Worm (Caenorhabditis elegans) whole organism, L3 larva: ENCODE results near the gene pms-2.

Source experiments
- R02D3.7 ChIP-seq: fragments of 150-350 bp; optimal IDR thresholded peaks from 2 replicates; lab custom pipeline; 2014; ENCODE audit warnings: missing biosample characterization, missing genetic modification characterization
- ZK546.5 ChIP-seq: sonication (generic microtip); optimal IDR thresholded peaks from 2 replicates; lab custom pipeline; 2017; ENCODE audit warnings: missing biosample characterization, missing genetic modification characterization
- aly-2 ChIP-seq: fragments of 150-350 bp; optimal IDR thresholded peaks from 2 replicates; lab custom pipeline; 2014; ENCODE audit warnings: missing biosample characterization, missing genetic modification characterization
- ceh-28 ChIP-seq: fragments of 150-350 bp; optimal IDR thresholded peaks from 2 replicates; lab custom pipeline; 2014; ENCODE audit warnings: missing biosample characterization, missing genetic modification reagents, missing genetic modification characterization
- ceh-82 ChIP-seq: fragments of 150-350 bp; optimal IDR thresholded peaks from 2 replicates; lab custom pipeline; 2014; ENCODE audit warnings: missing biosample characterization, missing genetic modification characterization
- ceh-9 ChIP-seq: sonication (generic microtip); optimal IDR thresholded peaks from 2 replicates; lab custom pipeline; 2018; ENCODE audit warnings: missing biosample characterization, missing genetic modification characterization
- daf-12 ChIP-seq: fragments of 150-350 bp; optimal IDR thresholded peaks from 2 replicates; lab custom pipeline; 2014; ENCODE audit warnings: missing biosample characterization, missing genetic modification reagents, missing genetic modification characterization
- egl-27 ChIP-seq: sonication (generic microtip); optimal IDR thresholded peaks from 4 replicates; lab custom pipeline; 2017; ENCODE audit warnings: missing biosample characterization, missing genetic modification reagents, missing genetic modification characterization
- egl-5 ChIP-seq: fragments of 150-350 bp; optimal IDR thresholded peaks from 2 replicates; lab custom pipeline; 2017; ENCODE audit warnings: missing biosample characterization, missing genetic modification reagents, missing genetic modification characterization, inconsistent platforms
- elt-1 ChIP-seq: fragments of 150-350 bp; optimal IDR thresholded peaks from 2 replicates; lab custom pipeline; 2014; ENCODE audit warnings: missing biosample characterization, missing genetic modification characterization
- elt-2 ChIP-seq: sonication (generic microtip); optimal IDR thresholded peaks from 2 replicates; lab custom pipeline; 2016; ENCODE audit warnings: missing genetic modification reagents, mild to moderate bottlenecking, missing genetic modification characterization, missing compliant biosample characterization
- eor-1 ChIP-seq, 2 experiments: fragments of 150-350 bp; optimal IDR thresholded peaks; 2 replicates each; lab custom pipeline; 2014 to 2018; ENCODE audit warnings: missing biosample characterization in 2 of 2, missing genetic modification characterization in 2 of 2
- fkh-10 ChIP-seq: sonication (generic microtip); optimal IDR thresholded peaks from 2 replicates; lab custom pipeline; 2017; ENCODE audit warnings: missing biosample characterization, missing genetic modification reagents, missing genetic modification characterization
- fkh-2 ChIP-seq: fragments of 150-350 bp; optimal IDR thresholded peaks from 2 replicates; lab custom pipeline; 2014; ENCODE audit warnings: missing biosample characterization, missing genetic modification reagents, missing genetic modification characterization
- fos-1 ChIP-seq: fragments of 150-350 bp; optimal IDR thresholded peaks from 2 replicates; lab custom pipeline; 2014; ENCODE audit warnings: missing biosample characterization, missing genetic modification characterization
- lin-15B ChIP-seq: fragments of 150-350 bp; optimal IDR thresholded peaks from 2 replicates; lab custom pipeline; 2014; ENCODE audit warnings: missing biosample characterization, missing genetic modification characterization
- lin-39 ChIP-seq: fragments of 150-350 bp; optimal IDR thresholded peaks from 2 replicates; lab custom pipeline; 2018; ENCODE audit warnings: missing biosample characterization, missing genetic modification reagents, missing genetic modification characterization
- mdl-1 ChIP-seq: fragments of 150-350 bp; optimal IDR thresholded peaks from 2 replicates; lab custom pipeline; 2014; ENCODE audit warnings: missing biosample characterization, missing genetic modification characterization
- mml-1 ChIP-seq: fragments of 150-350 bp; sonication (generic microtip); optimal IDR thresholded peaks from 3 replicates; lab custom pipeline; 2014; ENCODE audit warnings: missing biosample characterization, missing genetic modification characterization
- nfya-1 ChIP-seq: sonication (generic microtip); optimal IDR thresholded peaks from 2 replicates; lab custom pipeline; 2017; ENCODE audit warnings: missing genetic modification characterization, mild to moderate bottlenecking, missing compliant biosample characterization, antibody characterized with exemption, moderate library complexity; ENCODE audit not compliant: insufficient read depth
- nhr-11 ChIP-seq: fragments of 150-350 bp; optimal IDR thresholded peaks from 2 replicates; lab custom pipeline; 2014; ENCODE audit warnings: missing biosample characterization, missing genetic modification characterization
- nhr-23 ChIP-seq: fragments of 150-350 bp; optimal IDR thresholded peaks from 2 replicates; lab custom pipeline; 2014; ENCODE audit warnings: missing biosample characterization, missing genetic modification reagents, missing genetic modification characterization
- nhr-237 ChIP-seq: fragments of 150-350 bp; optimal IDR thresholded peaks from 2 replicates; lab custom pipeline; 2014; ENCODE audit warnings: missing biosample characterization, missing genetic modification characterization
- nhr-25 ChIP-seq: sonication (generic microtip); optimal IDR thresholded peaks from 2 replicates; lab custom pipeline; 2017; ENCODE audit warnings: missing biosample characterization, missing genetic modification characterization
- nhr-43 ChIP-seq: sonication (generic microtip); optimal IDR thresholded peaks from 2 replicates; lab custom pipeline; 2016; ENCODE audit warnings: mild to moderate bottlenecking, missing genetic modification characterization, missing compliant biosample characterization; ENCODE audit not compliant: poor library complexity, severe bottlenecking
- nhr-67 ChIP-seq: fragments of 150-350 bp; optimal IDR thresholded peaks from 2 replicates; lab custom pipeline; 2014; ENCODE audit warnings: missing biosample characterization, missing genetic modification characterization
- nhr-76 ChIP-seq: fragments of 150-350 bp; sonication (generic microtip); optimal IDR thresholded peaks from 5 replicates; lab custom pipeline; 2014; ENCODE audit warnings: missing biosample characterization, missing genetic modification characterization
- nhr-77 ChIP-seq: fragments of 150-350 bp; optimal IDR thresholded peaks from 2 replicates; lab custom pipeline; 2014; ENCODE audit warnings: missing biosample characterization, missing genetic modification characterization
- pha-4 ChIP-seq: fragments of 150-350 bp; optimal IDR thresholded peaks from 2 replicates; lab custom pipeline; 2014; ENCODE audit warnings: missing biosample characterization, missing genetic modification reagents, missing genetic modification characterization
- pqm-1 ChIP-seq: fragments of 150-350 bp; optimal IDR thresholded peaks from 2 replicates; lab custom pipeline; 2017; ENCODE audit warnings: missing biosample characterization, missing genetic modification characterization, inconsistent platforms
- sea-2 ChIP-seq: fragments of 150-350 bp; sonication (generic microtip); optimal IDR thresholded peaks from 4 replicates; lab custom pipeline; 2014; ENCODE audit warnings: missing biosample characterization, missing genetic modification reagents, missing genetic modification characterization
- skn-1 ChIP-seq: fragments of 150-350 bp; optimal IDR thresholded peaks from 2 replicates; lab custom pipeline; 2014; ENCODE audit warnings: missing biosample characterization, missing genetic modification characterization
- unc-39 ChIP-seq: sonication (generic microtip); optimal IDR thresholded peaks from 4 replicates; lab custom pipeline; 2017; ENCODE audit warnings: missing biosample characterization, missing genetic modification characterization
- unc-62 ChIP-seq: fragments of 150-350 bp; sonication (generic microtip); optimal IDR thresholded peaks from 4 replicates; lab custom pipeline; 2014; ENCODE audit warnings: missing biosample characterization, missing genetic modification reagents, missing genetic modification characterization
- zag-1 ChIP-seq: fragments of 150-350 bp; optimal IDR thresholded peaks from 2 replicates; lab custom pipeline; 2014; ENCODE audit warnings: missing biosample characterization, missing genetic modification characterization
- ztf-11 ChIP-seq: fragments of 150-350 bp; optimal IDR thresholded peaks from 2 replicates; lab custom pipeline; 2014; ENCODE audit warnings: missing biosample characterization, missing genetic modification characterization
- ztf-4 ChIP-seq: fragments of 150-350 bp; optimal IDR thresholded peaks from 2 replicates; lab custom pipeline; 2014; ENCODE audit warnings: missing biosample characterization, missing genetic modification characterization

pms-2 gene

DNA sequence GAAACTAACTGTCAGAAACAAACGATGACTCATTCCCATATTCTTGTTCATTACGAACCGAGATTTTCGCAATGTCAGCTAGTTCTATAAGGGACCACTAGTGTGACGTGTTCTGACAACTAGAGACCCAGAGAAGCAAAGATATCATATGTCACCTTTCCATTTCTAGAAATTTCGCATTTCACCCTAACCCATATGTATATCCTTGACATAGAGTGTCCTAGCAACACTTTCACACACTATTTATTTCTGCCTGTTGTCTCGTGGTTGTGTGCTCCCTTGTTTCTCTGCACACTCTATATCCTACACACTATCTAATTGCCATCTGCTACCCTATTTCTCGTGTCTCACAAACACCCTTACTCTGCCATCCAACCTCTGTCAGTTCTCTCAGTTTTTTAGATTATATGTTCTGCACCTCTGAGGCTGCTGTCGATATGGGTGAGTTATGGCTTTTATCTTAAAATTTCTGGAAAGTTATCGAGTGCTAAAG, 21.4 kb downstream of the pms-2 start, which contains the start of the genes F38B7.17 and F38B7.3 (continued):
- TF ChIP-seq fkh-2 (tag; lab: Kevin White, UChicago): no peak
- no peak for TF ChIP-seq fos-1 (tag; lab: Kevin White, UChicago)
- no peak for TF ChIP-seq unc-62
- peak; percentile 75 for TF ChIP-seq mdl-1
- TF ChIP-seq sea-2 (GFP tag; lab: Kevin White, UChicago): no peak
- TF ChIP-seq ztf-4 (tag; lab: Kevin White, UChicago): no peak
- TF ChIP-seq lin-39 (tag; lab: Kevin White, UChicago): peak; percentile 18
- no peak for TF ChIP-seq aly-2 (tag; lab: Kevin White, UChicago)
- TF ChIP-seq R02D3.7 (tag; lab: Kevin White, UChicago): no peak
- TF ChIP-seq nhr-237 (tag; lab: Kevin White, UChicago): no peak
- peak; percentile 68 for TF ChIP-seq nfya-1 (tag; lab: Kevin White, UChicago)
- no peak for TF ChIP-seq ceh-9 (tag; lab: Kevin White, UChicago)
- TF ChIP-seq nhr-76: no peak
- TF ChIP-seq nhr-77: no peak
- peak; percentile 1 for TF ChIP-seq skn-1
- no peak for TF ChIP-seq daf-12 (tag; lab: Kevin White, UChicago)

ce11 chrV:11546795-11547194, 23.6 kb downstream of the pms-2 start, which contains the start of gene F38B7.11:
F38B7.11 (plus strand) TSS chrV:11547095.
- TF ChIP-seq unc-39: no peak
- TF ChIP-seq aly-2 (tag; lab: Kevin White, UChicago): no peak
- no peak for TF ChIP-seq ZK546.5
- TF ChIP-seq pha-4: no peak
- TF ChIP-seq nhr-25: no peak
- no peak for TF ChIP-seq lin-15B (tag; lab: Kevin White, UChicago)
- TF ChIP-seq fkh-2 (tag; lab: Kevin White, UChicago): no peak
- TF ChIP-seq skn-1: no peak
- TF ChIP-seq elt-2 (tag; lab: Kevin White, UChicago): no peak
- no peak for TF ChIP-seq egl-27
- no peak for TF ChIP-seq zag-1 (tag; lab: Kevin White, UChicago)
- TF ChIP-seq ceh-28: no peak
- TF ChIP-seq nhr-67 (tag; lab: Kevin White, UChicago): no peak
- no peak for TF ChIP-seq eor-1 (tag; optimal IDR thresholded peaks at IDR 0.05; lab: Kevin White, UChicago)

ce11 chrV:11545227-11545626, 25.2 kb downstream of the pms-2 start, which contains the start of gene F38B7.10:
F38B7.10 (plus strand) TSS chrV:11545527.
- no peak for TF ChIP-seq elt-2 (tag; lab: Kevin White, UChicago)
- TF ChIP-seq fos-1 (tag; lab: Kevin White, UChicago): no peak
- no peak for TF ChIP-seq fkh-10 (GFP tag; lab: Kevin White, UChicago)
- no peak for TF ChIP-seq ztf-11 (tag; lab: Kevin White, UChicago)
- TF ChIP-seq ceh-82 (tag; lab: Kevin White, UChicago): no peak
- no peak for TF ChIP-seq unc-62
- no peak for TF ChIP-seq nhr-76
- TF ChIP-seq egl-5: no peak
- TF ChIP-seq nhr-237 (tag; lab: Kevin White, UChicago): no peak
- no peak for TF ChIP-seq nhr-43
- TF ChIP-seq egl-27: no peak

- TF ChIP-seq nhr-43 (peak; percentile 68), nhr-237 (tag; lab: Kevin White, UChicago) (no peak), egl-27 (peak; percentile 28), elt-1 (tag; lab: Kevin White, UChicago) (peak; percentile 29), unc-39 (no peak), nhr-25 (peak; percentile 76), sea-2 (GFP tag; lab: Kevin White, UChicago) (no peak), nfya-1 (tag; lab: Kevin White, UChicago) (peak; percentile 11), nhr-11 (tag; lab: Kevin White, UChicago) (no peak), nhr-23 (peak; percentile 72)
These were observed 26.8 kb downstream of the pms-2 start, which contains the start of gene F38B7.2 for ce11 chrV:11543564-11543963. F38B7.2 (plus strand) TSS chrV:11543963.

ce11 chrV:11541284-11541683, 29.1 kb downstream of the pms-2 start:
- TF ChIP-seq ZK546.5: no peak
- no peak for TF ChIP-seq fkh-2 (tag; lab: Kevin White, UChicago)
- TF ChIP-seq daf-12 (tag; lab: Kevin White, UChicago): no peak
- no peak for TF ChIP-seq egl-5
- no peak for TF ChIP-seq lin-39 (tag; lab: Kevin White, UChicago)
- TF ChIP-seq pqm-1 (tag; lab: Kevin White, UChicago): no peak
- TF ChIP-seq lin-15B (tag; lab: Kevin White, UChicago): no peak
- no peak for TF ChIP-seq zag-1 (tag; lab: Kevin White, UChicago)
- TF ChIP-seq mdl-1: no peak
- no peak for TF ChIP-seq mml-1 (tag; lab: Kevin White, UChicago)
- no peak for TF ChIP-seq elt-2 (tag; lab: Kevin White, UChicago)
- TF ChIP-seq unc-39: no peak
- TF ChIP-seq pha-4: no peak
- no peak for TF ChIP-seq fkh-10 (GFP tag; lab: Kevin White, UChicago)
- no peak for TF ChIP-seq unc-62
